Fruit fly (Drosophila melanogaster) whole organism, embryonic: ENCODE data around the gene eIF4E6.
A peak's percentile ranks its signal among the peaks of the same experiment; 100 is the strongest.

Experiments
- BtbVII ChIP-seq: fragments of 200-800 bp; sonication (Bioruptor generic); optimal IDR thresholded peaks from 3 replicates; lab custom pipeline; 2017; ENCODE audit warnings: missing biosample characterization, mild to moderate bottlenecking, missing genetic modification characterization
- CG10543 ChIP-seq: fragments of 200-800 bp; sonication (Bioruptor generic); optimal IDR thresholded peaks from 3 replicates; lab custom pipeline; 2017; ENCODE audit warnings: missing biosample characterization, mild to moderate bottlenecking, missing genetic modification characterization, moderate library complexity
- CG11398 ChIP-seq: fragments of 200-800 bp; sonication (Bioruptor generic); optimal IDR thresholded peaks from 2 replicates; lab custom pipeline; 2016; ENCODE audit warnings: missing biosample characterization, missing genetic modification characterization
- CG16779 ChIP-seq: fragments of 200-800 bp; sonication (Bioruptor generic); IDR thresholded peaks from 2 replicates; pipeline ENCODE4 v1.3.6; 2022; ENCODE audit warnings: missing biosample characterization, missing genetic modification characterization
- CG16815 ChIP-seq: fragments of 200-800 bp; sonication (Bioruptor generic); optimal IDR thresholded peaks from 3 replicates; lab custom pipeline; 2017; ENCODE audit warnings: missing biosample characterization, mild to moderate bottlenecking, missing genetic modification characterization
- CG17829 ChIP-seq: fragments of 200-800 bp; optimal IDR thresholded peaks from 2 replicates; lab custom pipeline; 2019; ENCODE audit warnings: missing biosample characterization, mild to moderate bottlenecking, missing genetic modification characterization, moderate library complexity
- CG18599 ChIP-seq: fragments of 200-800 bp; sonication (Bioruptor generic); optimal IDR thresholded peaks from 3 replicates; lab custom pipeline; 2017; ENCODE audit warnings: missing biosample characterization, missing genetic modification characterization, mild to moderate bottlenecking, moderate library complexity, missing genetic modification reagents
- CG18619 ChIP-seq: fragments of 200-800 bp; sonication (Bioruptor generic); optimal IDR thresholded peaks from 3 replicates; lab custom pipeline; 2017; ENCODE audit warnings: missing biosample characterization, mild to moderate bottlenecking, missing genetic modification characterization
- CG2202 ChIP-seq: fragments of 200-800 bp; sonication (Bioruptor generic); optimal IDR thresholded peaks from 2 replicates; lab custom pipeline; 2018; ENCODE audit warnings: missing biosample characterization, mild to moderate bottlenecking, missing genetic modification characterization
- CG34376 ChIP-seq: fragments of 200-800 bp; sonication (Bioruptor generic); optimal IDR thresholded peaks from 2 replicates; lab custom pipeline; 2018; ENCODE audit warnings: missing biosample characterization, mild to moderate bottlenecking, missing genetic modification characterization
- CG3847 ChIP-seq: fragments of 200-800 bp; sonication (Bioruptor generic); IDR thresholded peaks from 2 replicates; pipeline ENCODE4 v1.3.6; 2022; ENCODE audit warnings: missing biosample characterization, missing genetic modification characterization
- CG3995 ChIP-seq: fragments of 200-800 bp; sonication (Bioruptor generic); optimal IDR thresholded peaks from 3 replicates; lab custom pipeline; 2016; ENCODE audit warnings: missing biosample characterization, missing genetic modification characterization
- CG6765 ChIP-seq: fragments of 200-800 bp; sonication (Bioruptor generic); optimal IDR thresholded peaks from 3 replicates; lab custom pipeline; 2017; ENCODE audit warnings: missing biosample characterization, mild to moderate bottlenecking, missing genetic modification characterization
- CG6854 ChIP-seq: fragments of 200-800 bp; sonication (Bioruptor generic); optimal IDR thresholded peaks from 3 replicates; lab custom pipeline; 2017; ENCODE audit warnings: missing biosample characterization, mild to moderate bottlenecking, missing genetic modification characterization
- CG7372 ChIP-seq: fragments of 200-800 bp; sonication (Bioruptor generic); IDR thresholded peaks from 2 replicates; pipeline ENCODE4 v1.3.6; 2022; ENCODE audit warnings: missing biosample characterization, missing genetic modification characterization
- CG7987 ChIP-seq: fragments of 200-800 bp; sonication (Bioruptor generic); optimal IDR thresholded peaks from 2 replicates; lab custom pipeline; 2018; ENCODE audit warnings: missing biosample characterization, mild to moderate bottlenecking, missing genetic modification characterization, moderate library complexity
- CG9727 ChIP-seq: fragments of 200-800 bp; sonication (Bioruptor generic); optimal IDR thresholded peaks from 3 replicates; lab custom pipeline; 2017; ENCODE audit warnings: missing biosample characterization, mild to moderate bottlenecking, missing genetic modification characterization
- CHES-1-like ChIP-seq: fragments of 200-800 bp; sonication (Bioruptor generic); optimal IDR thresholded peaks from 2 replicates; lab custom pipeline; 2016; ENCODE audit warnings: missing biosample characterization, missing genetic modification characterization
- Camta ChIP-seq: fragments of 200-800 bp; sonication (Bioruptor generic); optimal IDR thresholded peaks from 2 replicates; lab custom pipeline; 2016; ENCODE audit warnings: missing biosample characterization, missing genetic modification characterization
- Dad ChIP-seq: fragments of 200-800 bp; sonication (Bioruptor generic); optimal IDR thresholded peaks from 3 replicates; lab custom pipeline; 2016; ENCODE audit warnings: missing biosample characterization, missing genetic modification characterization
- Dip3 ChIP-seq: fragments of 200-800 bp; sonication (Bioruptor generic); optimal IDR thresholded peaks from 3 replicates; lab custom pipeline; 2016; ENCODE audit warnings: missing biosample characterization, missing genetic modification characterization
- E2f1 ChIP-seq: fragments of 200-800 bp; sonication (Bioruptor generic); IDR thresholded peaks from 2 replicates; pipeline ENCODE4 v1.3.6; 2022; ENCODE audit warnings: missing biosample characterization, missing genetic modification characterization
- ERR ChIP-seq: fragments of 200-800 bp; sonication (Bioruptor generic); optimal IDR thresholded peaks from 2 replicates; lab custom pipeline; 2016; ENCODE audit warnings: missing biosample characterization, missing genetic modification characterization
- H15 ChIP-seq: fragments of 200-800 bp; sonication (Bioruptor generic); IDR thresholded peaks from 3 replicates; pipeline ENCODE4 v1.3.6; 2022; ENCODE audit warnings: missing biosample characterization, missing genetic modification characterization
- Hey ChIP-seq: fragments of 200-800 bp; sonication (Bioruptor generic); optimal IDR thresholded peaks from 3 replicates; lab custom pipeline; 2018; ENCODE audit warnings: missing biosample characterization, mild to moderate bottlenecking, missing genetic modification characterization
- Hr51 ChIP-seq, 2 experiments: fragments of 200-800 bp; sonication (Bioruptor generic); optimal IDR thresholded peaks; 2 replicates in 1 of 2; 3 replicates in 1 of 2; lab custom pipeline; 2016 to 2018; ENCODE audit warnings: missing biosample characterization in 2 of 2, missing genetic modification characterization in 2 of 2, mild to moderate bottlenecking in 1 of 2, moderate library complexity in 1 of 2
- MBD-R2 ChIP-seq: fragments of 200-800 bp; sonication (Bioruptor generic); IDR thresholded peaks from 2 replicates; pipeline ENCODE4 v1.3.6; 2022; ENCODE audit warnings: missing biosample characterization, missing genetic modification characterization
- NfI ChIP-seq: fragments of 200-800 bp; sonication (Bioruptor generic); optimal IDR thresholded peaks from 3 replicates; lab custom pipeline; 2018; ENCODE audit warnings: missing biosample characterization, mild to moderate bottlenecking, missing genetic modification characterization, moderate library complexity
- Six4 ChIP-seq: fragments of 200-800 bp; sonication (Bioruptor generic); optimal IDR thresholded peaks from 2 replicates; lab custom pipeline; 2016; ENCODE audit warnings: missing biosample characterization, missing genetic modification characterization
- ash1 ChIP-seq: fragments of 200-800 bp; sonication (Bioruptor generic); optimal IDR thresholded peaks from 2 replicates; lab custom pipeline; 2018; ENCODE audit warnings: missing biosample characterization, mild to moderate bottlenecking, missing genetic modification characterization
- bsh ChIP-seq, 2 experiments: fragments of 200-800 bp; sonication (Bioruptor generic); optimal IDR thresholded peaks; 2 replicates each; lab custom pipeline; 2017 to 2018; ENCODE audit warnings: mild to moderate bottlenecking in 2 of 2, missing biosample characterization in 2 of 2, missing genetic modification characterization in 2 of 2, moderate library complexity in 1 of 2
- cg ChIP-seq: fragments of 200-800 bp; sonication (Bioruptor generic); optimal IDR thresholded peaks from 3 replicates; lab custom pipeline; 2019; ENCODE audit warnings: missing biosample characterization, mild to moderate bottlenecking, missing genetic modification characterization, moderate library complexity
- crc ChIP-seq: fragments of 200-800 bp; sonication (Bioruptor generic); optimal IDR thresholded peaks from 2 replicates; lab custom pipeline; 2016; ENCODE audit warnings: missing biosample characterization, missing genetic modification characterization
- crp ChIP-seq, 2 experiments: fragments of 200-800 bp; sonication (Bioruptor generic); optimal IDR thresholded peaks; 2 replicates in 1 of 2; 3 replicates in 1 of 2; lab custom pipeline; 2017; ENCODE audit warnings: missing biosample characterization in 2 of 2, missing genetic modification characterization in 2 of 2, mild to moderate bottlenecking in 1 of 2, moderate library complexity in 1 of 2
- dm ChIP-seq: fragments of 200-800 bp; sonication (Bioruptor generic); optimal IDR thresholded peaks from 3 replicates; lab custom pipeline; 2016; ENCODE audit warnings: missing biosample characterization, missing genetic modification characterization
- en ChIP-seq: fragments of 200-800 bp; sonication (Bioruptor generic); optimal IDR thresholded peaks from 2 replicates; lab custom pipeline; 2016; ENCODE audit warnings: missing biosample characterization, missing genetic modification characterization
- esg ChIP-seq: fragments of 200-800 bp; sonication (Bioruptor generic); conservative IDR thresholded peaks from 2 replicates; pipeline ENCODE4 v1.3.6; 2022; ENCODE audit warnings: missing biosample characterization, missing genetic modification characterization
- fd102C ChIP-seq: fragments of 200-800 bp; sonication (Bioruptor generic); optimal IDR thresholded peaks from 2 replicates; lab custom pipeline; 2018; ENCODE audit warnings: missing biosample characterization, mild to moderate bottlenecking, missing genetic modification characterization, moderate library complexity
- fd96Cb ChIP-seq: fragments of 200-800 bp; sonication (Bioruptor generic); optimal IDR thresholded peaks from 2 replicates; lab custom pipeline; 2018; ENCODE audit warnings: missing biosample characterization, mild to moderate bottlenecking, missing genetic modification characterization, moderate library complexity
- gsb ChIP-seq: fragments of 200-800 bp; sonication (Bioruptor generic); IDR thresholded peaks from 2 replicates; pipeline ENCODE4 v1.3.6; 2022; ENCODE audit warnings: missing biosample characterization, missing genetic modification characterization
- kni ChIP-seq: fragments of 200-800 bp; sonication (Bioruptor generic); optimal IDR thresholded peaks from 3 replicates; lab custom pipeline; 2017; ENCODE audit warnings: mild to moderate bottlenecking, missing biosample characterization, missing genetic modification reagents, missing genetic modification characterization
- p53 ChIP-seq: fragments of 200-800 bp; sonication (Bioruptor generic); optimal IDR thresholded peaks from 2 replicates; lab custom pipeline; 2016; ENCODE audit warnings: missing biosample characterization, missing genetic modification characterization
- sens ChIP-seq: fragments of 200-800 bp; sonication (Bioruptor generic); peaks from one replicate; lab custom pipeline; 2016; ENCODE audit warnings: missing biosample characterization, missing genetic modification characterization
- sima ChIP-seq: fragments of 200-800 bp; sonication (Bioruptor generic); optimal IDR thresholded peaks from 2 replicates; lab custom pipeline; 2016; ENCODE audit warnings: missing biosample characterization, missing genetic modification characterization
- tio ChIP-seq: fragments of 200-800 bp; sonication (Bioruptor generic); optimal IDR thresholded peaks from 2 replicates; lab custom pipeline; 2017; ENCODE audit warnings: missing biosample characterization, missing genetic modification characterization, inconsistent platforms
- tna ChIP-seq: fragments of 200-800 bp; sonication (Bioruptor generic); IDR thresholded peaks from 2 replicates; pipeline ENCODE4 v1.3.6; 2022; ENCODE audit warnings: missing biosample characterization, missing genetic modification characterization; ENCODE audit not compliant: partially characterized antibody
- toy ChIP-seq: fragments of 200-800 bp; sonication (Bioruptor generic); IDR thresholded peaks from 2 replicates; pipeline ENCODE4 v1.3.6; 2022; ENCODE audit warnings: missing biosample characterization, missing genetic modification characterization
- unpg ChIP-seq: fragments of 200-800 bp; sonication (Bioruptor generic); optimal IDR thresholded peaks from 3 replicates; lab custom pipeline; 2018; ENCODE audit warnings: missing biosample characterization, mild to moderate bottlenecking, missing genetic modification characterization, moderate library complexity
- zf30C ChIP-seq: fragments of 200-800 bp; sonication (Bioruptor generic); optimal IDR thresholded peaks from 3 replicates; lab custom pipeline; 2018; ENCODE audit warnings: missing biosample characterization, mild to moderate bottlenecking, missing genetic modification characterization

The eIF4E6 gene

DNA sequence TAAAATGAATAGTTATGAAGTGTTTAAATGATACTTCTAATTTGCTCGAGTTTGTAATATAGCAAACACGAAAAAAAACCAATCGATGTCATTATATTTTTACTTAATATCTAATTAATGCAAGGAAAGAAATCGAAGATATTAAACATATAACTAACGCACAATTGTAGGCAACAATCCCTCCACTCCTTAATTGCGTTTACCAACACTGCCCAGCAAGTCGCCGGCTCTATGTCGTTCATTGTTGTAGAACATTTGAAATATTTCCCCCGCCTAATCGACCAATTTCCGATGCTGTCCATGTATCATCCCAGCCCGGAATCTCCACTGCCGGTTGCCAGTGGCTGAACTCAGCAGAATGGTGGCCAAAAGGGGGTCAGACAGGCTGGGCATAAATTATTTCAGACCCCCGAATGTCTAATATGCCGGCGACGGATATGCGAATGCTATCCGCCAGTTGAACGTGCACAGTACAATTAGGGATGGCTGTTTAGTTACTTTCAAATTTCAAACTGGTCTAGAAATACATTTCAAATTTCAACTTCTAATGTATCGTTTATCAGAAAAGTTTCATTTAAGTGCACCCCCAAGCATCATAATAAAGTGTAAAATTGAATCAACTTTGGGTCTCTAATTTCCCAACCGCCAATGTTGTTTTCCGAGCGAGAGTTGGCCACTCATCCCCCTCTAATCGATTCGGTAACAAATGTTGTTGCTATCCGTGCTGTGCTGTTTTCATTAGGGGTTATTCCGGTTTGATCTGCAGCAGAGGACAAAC lies 41.6 kb upstream of the eIF4E6 start (continued):
- TF ChIP-seq ERR (GFP tag; lab: Kevin White, UChicago) (no peak), CG16815 (no peak), CG6854 (GFP tag; lab: Kevin White, UChicago) (no peak), E2f1 (GFP tag; lab: Robert Waterston, UW) (0 out of 2 replicates have a peak, but pooled peaks have one; percentile 17), CG7987 (no peak), CG16779 (GFP tag; lab: Robert Waterston, UW) (no peak), tna (GFP tag; lab: Robert Waterston, UW) (no peak), kni (GFP tag; lab: Kevin White, UChicago) (no peak), sens (GFP tag; lab: Kevin White, UChicago) (peak; percentile 85), crp (GFP tag; optimal IDR thresholded peaks at IDR 0.05; lab: Kevin White, UChicago) (no peak), Camta (GFP tag; lab: Kevin White, UChicago) (no peak), dm (GFP tag; lab: Kevin White, UChicago) (no peak), BtbVII (GFP tag; lab: Kevin White, UChicago) (peak; percentile 17), cg (GFP tag; lab: Kevin White, UChicago) (no peak), crc (GFP tag; lab: Kevin White, UChicago) (peak; percentile 13), ash1 (GFP tag; lab: Kevin White, UChicago) (no peak), CG3847 (GFP tag; lab: Robert Waterston, UW) (0 out of 2 replicates have a peak, but pooled peaks have one; percentile 13), Hey (tag; lab: Kevin White, UChicago) (no peak), Six4 (GFP tag; lab: Kevin White, UChicago) (no peak), Hr51 (GFP tag; optimal IDR thresholded peaks at IDR 0.05; lab: Kevin White, UChicago) (peak in 1 of 2 experiments; percentile 47), esg (GFP tag; lab: Robert Waterston, UW) (peak; percentile 40), toy (GFP tag; lab: Robert Waterston, UW) (no peak), CG7372 (GFP tag; lab: Robert Waterston, UW) (0 out of 2 replicates have a peak, but pooled peaks have one; percentile 11), en (GFP tag; lab: Kevin White, UChicago) (no peak), NfI (GFP tag; lab: Kevin White, UChicago) (peak; percentile 57), fd96Cb (tag; lab: Kevin White, UChicago) (peak; percentile 17), CG6765 (GFP tag; lab: Kevin White, UChicago) (no peak), Dip3 (GFP tag; lab: Kevin White, UChicago) (peak; percentile 14), sima (GFP tag; lab: Kevin White, UChicago) (no peak), p53 (GFP tag; lab: Kevin White, UChicago) (no peak), CG9727 (GFP tag; lab: Kevin White, UChicago) (peak; percentile 57), Dad (GFP tag; lab: Kevin White, UChicago) (no peak), CHES-1-like (GFP tag; lab: Kevin White, UChicago) (peak; percentile 25), bsh (GFP tag; optimal IDR thresholded peaks at IDR 0.05; lab: Kevin White, UChicago) (peak in 1 of 2 experiments; percentile 17), tio (no peak), zf30C (GFP tag; lab: Kevin White, UChicago) (no peak), fd102C (GFP tag; lab: Kevin White, UChicago) (no peak), CG18599 (peak; percentile 82), CG11398 (GFP tag; lab: Kevin White, UChicago) (peak; percentile 35), CG18619 (GFP tag; lab: Kevin White, UChicago) (peak; percentile 46), MBD-R2 (GFP tag; lab: Robert Waterston, UW) (no peak), H15 (GFP tag; lab: Robert Waterston, UW) (no peak), CG34376 (GFP tag; lab: Kevin White, UChicago) (peak; percentile 23), unpg (peak; percentile 16), CG10543 (GFP tag; lab: Kevin White, UChicago) (no peak), gsb (no peak; the same call in none of the 2 replicates), CG2202 (tag; lab: Kevin White, UChicago) (no peak), CG3995 (GFP tag; lab: Kevin White, UChicago) (no peak), CG17829 (tag; lab: Kevin White, UChicago) (peak; percentile 22)
